Worm (Caenorhabditis elegans) whole organism, L3 larva: ENCODE results near the gene Y73B6BL.47.

Experiments used
- ama-1 ChIP-seq: fragments of 150-350 bp; optimal IDR thresholded peaks from 2 replicates; lab custom pipeline; 2018
- ceh-16 ChIP-seq: sonication (generic microtip); optimal IDR thresholded peaks from 2 replicates; lab custom pipeline; 2017; ENCODE audit warnings: missing biosample characterization, missing genetic modification characterization
- daf-12 ChIP-seq: fragments of 150-350 bp; optimal IDR thresholded peaks from 2 replicates; lab custom pipeline; 2014; ENCODE audit warnings: missing biosample characterization, missing genetic modification reagents, missing genetic modification characterization
- egl-27 ChIP-seq: sonication (generic microtip); optimal IDR thresholded peaks from 4 replicates; lab custom pipeline; 2017; ENCODE audit warnings: missing biosample characterization, missing genetic modification reagents, missing genetic modification characterization
- fkh-10 ChIP-seq: sonication (generic microtip); optimal IDR thresholded peaks from 2 replicates; lab custom pipeline; 2017; ENCODE audit warnings: missing biosample characterization, missing genetic modification reagents, missing genetic modification characterization
- jun-1 ChIP-seq: fragments of 150-350 bp; optimal IDR thresholded peaks from 2 replicates; lab custom pipeline; 2014; ENCODE audit warnings: missing biosample characterization, missing genetic modification reagents, missing genetic modification characterization
- lin-15B ChIP-seq: fragments of 150-350 bp; optimal IDR thresholded peaks from 2 replicates; lab custom pipeline; 2014; ENCODE audit warnings: missing biosample characterization, missing genetic modification characterization
- mdl-1 ChIP-seq: fragments of 150-350 bp; optimal IDR thresholded peaks from 2 replicates; lab custom pipeline; 2014; ENCODE audit warnings: missing biosample characterization, missing genetic modification characterization
- nhr-28 ChIP-seq: fragments of 150-350 bp; optimal IDR thresholded peaks from 2 replicates; lab custom pipeline; 2014; ENCODE audit warnings: missing biosample characterization, missing genetic modification characterization
- nhr-43 ChIP-seq: sonication (generic microtip); optimal IDR thresholded peaks from 2 replicates; lab custom pipeline; 2016; ENCODE audit warnings: mild to moderate bottlenecking, missing genetic modification characterization, missing compliant biosample characterization; ENCODE audit not compliant: poor library complexity, severe bottlenecking
- unc-62 ChIP-seq: fragments of 150-350 bp; sonication (generic microtip); optimal IDR thresholded peaks from 4 replicates; lab custom pipeline; 2014; ENCODE audit warnings: missing biosample characterization, missing genetic modification reagents, missing genetic modification characterization

ce11 chrIV:6388550-6388949 lies 26.8 kb downstream of the Y73B6BL.47 start:
- TF ChIP-seq fkh-10 (GFP tag; lab: Kevin White, UChicago) = no peak
- TF ChIP-seq nhr-28 (tag; lab: Kevin White, UChicago) = no peak
- TF ChIP-seq jun-1 (tag; lab: Kevin White, UChicago) = no peak
- TF ChIP-seq unc-62 (GFP tag; lab: Kevin White, UChicago) = no peak
- no peak for TF ChIP-seq nhr-43
- TF ChIP-seq ceh-16 = no peak
- no peak for TF ChIP-seq daf-12
- no peak for TF ChIP-seq egl-27 (tag; lab: Kevin White, UChicago)
- no peak for TF ChIP-seq lin-15B
- no peak for TF ChIP-seq mdl-1 (tag; lab: Kevin White, UChicago)
- TF ChIP-seq ama-1 (lab: Kevin White, UChicago) = no peak
